Fruit fly (Drosophila melanogaster) whole organism, prepupa: ENCODE measurements around the gene CG33648.

Experiments
- Blimp-1 ChIP-seq: fragments of 200-800 bp; sonication (Bioruptor generic); optimal IDR thresholded peaks from 3 replicates; lab custom pipeline; 2017; ENCODE audit warnings: missing biosample characterization, missing genetic modification characterization, mild to moderate bottlenecking, moderate library complexity, missing genetic modification reagents
- CG10631 ChIP-seq: fragments of 200-800 bp; sonication (Bioruptor generic); optimal IDR thresholded peaks from 2 replicates; lab custom pipeline; 2016; ENCODE audit warnings: missing biosample characterization, missing genetic modification characterization
- CG10669 ChIP-seq: fragments of 200-800 bp; sonication (Bioruptor generic); optimal IDR thresholded peaks from 3 replicates; lab custom pipeline; 2018; ENCODE audit warnings: missing biosample characterization, mild to moderate bottlenecking, missing genetic modification characterization, moderate library complexity
- CG11294 ChIP-seq: fragments of 200-800 bp; sonication (Bioruptor generic); IDR thresholded peaks from 2 replicates; pipeline ENCODE4 v1.3.6; 2022; ENCODE audit warnings: missing biosample characterization, missing genetic modification characterization
- CG11762 ChIP-seq: fragments of 200-800 bp; sonication (Bioruptor generic); optimal IDR thresholded peaks from 3 replicates; lab custom pipeline; 2016; ENCODE audit warnings: missing biosample characterization, missing genetic modification characterization; ENCODE audit not compliant: insufficient read depth
- CG11902 ChIP-seq: fragments of 200-800 bp; sonication (Bioruptor generic); optimal IDR thresholded peaks from 3 replicates; lab custom pipeline; 2016; ENCODE audit warnings: missing biosample characterization, missing genetic modification characterization
- CG15336 ChIP-seq: fragments of 200-800 bp; sonication (Bioruptor generic); IDR thresholded peaks from 2 replicates; pipeline ENCODE4 v1.3.6; 2022; ENCODE audit warnings: missing biosample characterization, missing genetic modification characterization
- CG1621 ChIP-seq: fragments of 200-800 bp; sonication (Bioruptor generic); optimal IDR thresholded peaks from 3 replicates; lab custom pipeline; 2018; ENCODE audit warnings: missing biosample characterization, mild to moderate bottlenecking, missing genetic modification characterization
- CG16779 ChIP-seq: fragments of 200-800 bp; sonication (Bioruptor generic); optimal IDR thresholded peaks from 3 replicates; lab custom pipeline; 2017; ENCODE audit warnings: missing biosample characterization, mild to moderate bottlenecking, missing genetic modification characterization
- CG3032 ChIP-seq: fragments of 200-800 bp; optimal IDR thresholded peaks from 2 replicates; lab custom pipeline; 2019; ENCODE audit warnings: missing biosample characterization, mild to moderate bottlenecking, missing genetic modification characterization, moderate library complexity
- CG32006 ChIP-seq: fragments of 200-800 bp; sonication (Bioruptor generic); optimal IDR thresholded peaks from 3 replicates; lab custom pipeline; 2017; ENCODE audit warnings: missing biosample characterization, mild to moderate bottlenecking, missing genetic modification characterization
- CG6276 ChIP-seq: fragments of 200-800 bp; sonication (Bioruptor generic); optimal IDR thresholded peaks from 2 replicates; lab custom pipeline; 2017; ENCODE audit warnings: missing biosample characterization, mild to moderate bottlenecking, missing genetic modification characterization
- CG6792 ChIP-seq: fragments of 200-800 bp; sonication (Bioruptor generic); optimal IDR thresholded peaks from 3 replicates; lab custom pipeline; 2016; ENCODE audit warnings: missing biosample characterization, missing genetic modification characterization
- CG6808 ChIP-seq: fragments of 200-800 bp; sonication (Bioruptor generic); optimal IDR thresholded peaks from 3 replicates; lab custom pipeline; 2017; ENCODE audit warnings: missing biosample characterization, missing genetic modification characterization, mild to moderate bottlenecking, moderate library complexity, missing genetic modification reagents
- CG6854 ChIP-seq: fragments of 200-800 bp; sonication (Bioruptor generic); optimal IDR thresholded peaks from 2 replicates; lab custom pipeline; 2017; ENCODE audit warnings: missing biosample characterization, mild to moderate bottlenecking, missing genetic modification characterization
- CG7368 ChIP-seq: fragments of 200-800 bp; sonication (Bioruptor generic); optimal IDR thresholded peaks from 3 replicates; lab custom pipeline; 2016; ENCODE audit warnings: missing biosample characterization, missing genetic modification characterization
- CG8119 ChIP-seq: fragments of 200-800 bp; sonication (Bioruptor generic); IDR thresholded peaks from 3 replicates; pipeline ENCODE4 v1.3.6; 2022; ENCODE audit warnings: missing biosample characterization, missing genetic modification characterization
- CG8319 ChIP-seq: fragments of 200-800 bp; sonication (Bioruptor generic); optimal IDR thresholded peaks from 3 replicates; lab custom pipeline; 2016; ENCODE audit warnings: missing biosample characterization, missing genetic modification characterization
- CG9139 ChIP-seq: fragments of 200-800 bp; sonication (Bioruptor generic); optimal IDR thresholded peaks from 3 replicates; lab custom pipeline; 2017; ENCODE audit warnings: missing biosample characterization, mild to moderate bottlenecking, missing genetic modification characterization
- Eip75B ChIP-seq: fragments of 200-800 bp; sonication (Bioruptor generic); optimal IDR thresholded peaks from 3 replicates; lab custom pipeline; 2016; ENCODE audit warnings: missing biosample characterization, missing genetic modification characterization
- Eip78C ChIP-seq: fragments of 200-800 bp; sonication (Bioruptor generic); peaks from one replicate; lab custom pipeline; 2016; ENCODE audit warnings: missing biosample characterization, missing genetic modification characterization
- Eip93F ChIP-seq: fragments of 200-800 bp; sonication (Bioruptor generic); optimal IDR thresholded peaks from 2 replicates; lab custom pipeline; 2016; ENCODE audit warnings: missing biosample characterization, mild to moderate bottlenecking, missing genetic modification characterization
- Ets21C ChIP-seq: fragments of 200-800 bp; sonication (Bioruptor generic); optimal IDR thresholded peaks from 3 replicates; lab custom pipeline; 2016; ENCODE audit warnings: missing biosample characterization, missing genetic modification characterization
- Ets96B ChIP-seq: fragments of 200-800 bp; optimal IDR thresholded peaks from 2 replicates; lab custom pipeline; 2019; ENCODE audit warnings: missing biosample characterization, mild to moderate bottlenecking, missing genetic modification characterization, moderate library complexity
- Gug ChIP-seq: fragments of 200-800 bp; sonication (Bioruptor generic); IDR thresholded peaks from 2 replicates; pipeline ENCODE4 v1.3.6; 2022; ENCODE audit warnings: missing biosample characterization, missing genetic modification characterization
- Hr38 ChIP-seq: sonication (Bioruptor generic); optimal IDR thresholded peaks from 2 replicates; lab custom pipeline; 2016; ENCODE audit warnings: missing biosample characterization, missing genetic modification characterization
- Lpt ChIP-seq: fragments of 200-800 bp; sonication (Bioruptor generic); optimal IDR thresholded peaks from 3 replicates; lab custom pipeline; 2016; ENCODE audit warnings: missing biosample characterization, missing genetic modification characterization
- Met ChIP-seq: fragments of 200-800 bp; sonication (Bioruptor generic); optimal IDR thresholded peaks from 3 replicates; lab custom pipeline; 2016; ENCODE audit warnings: missing biosample characterization, missing genetic modification characterization
- OdsH ChIP-seq: fragments of 200-800 bp; sonication (Bioruptor generic); optimal IDR thresholded peaks from 3 replicates; lab custom pipeline; 2016; ENCODE audit warnings: missing biosample characterization, missing genetic modification characterization
- Smox ChIP-seq: fragments of 200-800 bp; sonication (Bioruptor generic); optimal IDR thresholded peaks from 3 replicates; lab custom pipeline; 2016; ENCODE audit warnings: missing biosample characterization, missing genetic modification characterization
- Sox14 ChIP-seq: fragments of 200-800 bp; sonication (Bioruptor generic); optimal IDR thresholded peaks from 3 replicates; lab custom pipeline; 2016; ENCODE audit warnings: missing biosample characterization, missing genetic modification characterization
- Sox15 ChIP-seq: fragments of 200-800 bp; sonication (Bioruptor generic); optimal IDR thresholded peaks from 3 replicates; lab custom pipeline; 2016; ENCODE audit warnings: missing biosample characterization, missing genetic modification characterization
- achi ChIP-seq: fragments of 200-800 bp; sonication (Bioruptor generic); optimal IDR thresholded peaks from 3 replicates; lab custom pipeline; 2016; ENCODE audit warnings: missing biosample characterization, missing genetic modification characterization
- acj6 ChIP-seq: fragments of 200-800 bp; sonication (Bioruptor generic); optimal IDR thresholded peaks from 3 replicates; lab custom pipeline; 2016; ENCODE audit warnings: missing biosample characterization, missing genetic modification characterization
- cyc ChIP-seq: fragments of 200-800 bp; sonication (Bioruptor generic); optimal IDR thresholded peaks from 3 replicates; lab custom pipeline; 2016; ENCODE audit warnings: missing biosample characterization, missing genetic modification characterization
- dac ChIP-seq: fragments of 200-800 bp; sonication (Bioruptor generic); optimal IDR thresholded peaks from 2 replicates; lab custom pipeline; 2017; ENCODE audit warnings: missing biosample characterization, mild to moderate bottlenecking, missing genetic modification characterization
- dsx ChIP-seq: fragments of 200-800 bp; optimal IDR thresholded peaks from 3 replicates; lab custom pipeline; 2019; ENCODE audit warnings: missing biosample characterization, mild to moderate bottlenecking, missing genetic modification characterization, moderate library complexity; ENCODE audit not compliant: poor library complexity, severe bottlenecking
- eg ChIP-seq: fragments of 200-800 bp; sonication (Bioruptor generic); IDR thresholded peaks from 3 replicates; pipeline ENCODE4 v1.3.6; 2022; ENCODE audit warnings: missing biosample characterization, missing genetic modification characterization
- esn ChIP-seq: fragments of 200-800 bp; sonication (Bioruptor generic); optimal IDR thresholded peaks from 2 replicates; lab custom pipeline; 2016; ENCODE audit warnings: missing biosample characterization, mild to moderate bottlenecking, missing genetic modification characterization, moderate library complexity
- fd59A ChIP-seq: fragments of 200-800 bp; sonication (Bioruptor generic); optimal IDR thresholded peaks from 2 replicates; lab custom pipeline; 2017; ENCODE audit warnings: missing biosample characterization, mild to moderate bottlenecking, missing genetic modification characterization, missing genetic modification reagents
- fd85E ChIP-seq: fragments of 200-800 bp; sonication (Bioruptor generic); optimal IDR thresholded peaks from 3 replicates; lab custom pipeline; 2016; ENCODE audit warnings: missing biosample characterization, missing genetic modification characterization
- lz ChIP-seq: fragments of 200-800 bp; sonication (Bioruptor generic); optimal IDR thresholded peaks from 3 replicates; lab custom pipeline; 2016; ENCODE audit warnings: missing biosample characterization, missing genetic modification characterization
- net ChIP-seq: fragments of 200-800 bp; sonication (Bioruptor generic); optimal IDR thresholded peaks from 3 replicates; lab custom pipeline; 2016; ENCODE audit warnings: missing biosample characterization, missing genetic modification characterization
- pdm3 ChIP-seq: fragments of 200-800 bp; sonication (Bioruptor generic); optimal IDR thresholded peaks from 3 replicates; lab custom pipeline; 2016; ENCODE audit warnings: missing biosample characterization, missing genetic modification characterization
- salr ChIP-seq, 2 experiments: fragments of 200-800 bp; sonication (Bioruptor generic); optimal IDR thresholded peaks; 3 replicates each; lab custom pipeline; 2016 to 2018; ENCODE audit warnings: missing biosample characterization in 2 of 2, missing genetic modification characterization in 2 of 2, mild to moderate bottlenecking in 1 of 2
- spab ChIP-seq: fragments of 200-800 bp; sonication (Bioruptor generic); optimal IDR thresholded peaks from 2 replicates; lab custom pipeline; 2017; ENCODE audit warnings: missing biosample characterization, mild to moderate bottlenecking, missing genetic modification characterization, missing genetic modification reagents
- ss ChIP-seq, 2 experiments: fragments of 200-800 bp; sonication (Bioruptor generic); optimal IDR thresholded peaks; 2 replicates in 1 of 2; 3 replicates in 1 of 2; lab custom pipeline; 2017 to 2018; ENCODE audit warnings: mild to moderate bottlenecking in 2 of 2, missing biosample characterization in 2 of 2, missing genetic modification characterization in 2 of 2, moderate library complexity in 1 of 2
- svp ChIP-seq: fragments of 200-800 bp; sonication (Bioruptor generic); peaks from one replicate; lab custom pipeline; 2016; ENCODE audit warnings: missing biosample characterization, missing genetic modification characterization
- vri ChIP-seq: fragments of 200-800 bp; sonication (Bioruptor generic); optimal IDR thresholded peaks from 3 replicates; lab custom pipeline; 2016; ENCODE audit warnings: missing biosample characterization, mild to moderate bottlenecking, missing genetic modification characterization

CG33648 gene

DNA sequence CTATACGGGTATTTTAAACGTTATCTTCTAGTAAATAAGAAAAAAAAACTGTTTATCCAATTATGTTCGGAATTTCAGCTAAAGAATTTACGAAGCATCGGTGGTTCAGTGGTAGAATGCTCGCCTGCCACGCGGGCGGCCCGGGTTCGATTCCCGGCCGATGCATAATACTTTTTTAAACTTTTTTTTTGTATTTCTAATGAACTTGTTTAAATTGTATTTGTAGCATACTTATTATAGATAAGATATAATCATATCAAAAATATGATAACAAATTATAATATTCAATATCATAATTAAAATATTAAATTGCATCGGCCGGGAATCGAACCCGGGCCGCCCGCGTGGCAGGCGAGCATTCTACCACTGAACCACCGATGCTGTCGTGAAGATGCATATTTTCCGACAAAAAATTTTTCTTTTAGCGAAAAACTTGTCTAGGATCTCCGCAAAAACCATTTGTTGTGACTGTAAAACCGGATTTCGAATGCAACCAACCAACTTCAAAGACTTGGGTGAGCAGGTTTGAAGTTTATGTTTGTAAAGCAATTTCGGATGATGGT lies 6.0 kb upstream of the CG33648 start:
- TF ChIP-seq acj6 (no peak), Eip78C (GFP tag; lab: Kevin White, UChicago) (no peak), lz (no peak), achi (GFP tag; lab: Kevin White, UChicago) (no peak), CG8319 (GFP tag; lab: Kevin White, UChicago) (no peak)

DNA sequence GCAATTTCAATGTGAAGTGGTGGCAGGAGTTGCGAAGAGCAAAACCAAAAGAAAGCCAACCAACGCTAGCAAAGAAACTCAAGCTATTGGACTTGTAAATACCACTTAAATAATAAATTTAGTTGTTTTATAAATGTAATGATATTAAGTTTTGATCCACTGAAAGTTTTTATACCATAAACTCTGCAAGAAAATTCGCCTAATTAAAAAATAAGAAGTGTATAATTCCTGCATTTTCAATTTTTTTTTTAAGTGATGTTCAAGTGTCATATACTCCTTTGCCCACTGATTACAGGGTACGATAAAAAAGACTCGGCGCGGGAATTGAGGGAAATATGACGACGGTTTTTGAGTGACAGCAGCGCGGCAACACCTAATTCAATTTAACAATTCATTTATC lies 4.9 kb upstream of the CG33648 start:
- TF ChIP-seq Blimp-1 (GFP tag; lab: Kevin White, UChicago), result no peak
- peak; percentile 19 for TF ChIP-seq CG3032 (tag; lab: Kevin White, UChicago)
- TF ChIP-seq CG10669, result peak; percentile 7
- peak; percentile 65 for TF ChIP-seq achi (GFP tag; lab: Kevin White, UChicago)
- TF ChIP-seq Met (GFP tag; lab: Kevin White, UChicago), result peak; percentile 78
- peak; percentile 50 for TF ChIP-seq cyc (GFP tag; lab: Kevin White, UChicago)
- peak; percentile 61 for TF ChIP-seq Ets96B (tag; lab: Kevin White, UChicago)
- TF ChIP-seq Ets21C (GFP tag; lab: Kevin White, UChicago), result peak; percentile 58
- TF ChIP-seq CG8319 (GFP tag; lab: Kevin White, UChicago), result peak; percentile 29
- TF ChIP-seq Smox, result peak; percentile 82
- no peak for TF ChIP-seq Gug (GFP tag; lab: Robert Waterston, UW)
- no peak for TF ChIP-seq CG11902 (GFP tag; lab: Kevin White, UChicago)
- TF ChIP-seq Eip93F (GFP tag; lab: Kevin White, UChicago), result peak; percentile 24
- peak in 1 of 2 experiments; percentile 30 for TF ChIP-seq salr (GFP tag; optimal IDR thresholded peaks at IDR 0.05; lab: Kevin White, UChicago)
- TF ChIP-seq dac (GFP tag; lab: Kevin White, UChicago), result no peak
- TF ChIP-seq CG9139 (GFP tag; lab: Kevin White, UChicago), result no peak
- TF ChIP-seq vri (GFP tag; lab: Kevin White, UChicago), result peak; percentile 62
- no peak for TF ChIP-seq CG6808
- TF ChIP-seq pdm3 (GFP tag; lab: Kevin White, UChicago), result peak; percentile 76
- TF ChIP-seq spab (GFP tag; lab: Kevin White, UChicago), result peak; percentile 37
- no peak for TF ChIP-seq CG1621 (tag; lab: Kevin White, UChicago)
- TF ChIP-seq CG15336 (GFP tag; lab: Robert Waterston, UW), result peak; percentile 53; the same call in 1 of the 2 replicates
- TF ChIP-seq CG8119 (GFP tag; lab: Robert Waterston, UW), result peak; percentile 75
- TF ChIP-seq CG6276, result no peak
- TF ChIP-seq Lpt, result no peak
- peak; percentile 67 for TF ChIP-seq OdsH
- TF ChIP-seq CG6792 (GFP tag; lab: Kevin White, UChicago), result peak; percentile 74
- TF ChIP-seq CG10631 (GFP tag; lab: Kevin White, UChicago), result peak; percentile 41
- TF ChIP-seq CG6854, result no peak
- TF ChIP-seq Sox15 (GFP tag; lab: Kevin White, UChicago), result peak; percentile 19
- TF ChIP-seq net (GFP tag; lab: Kevin White, UChicago), result peak; percentile 66
- TF ChIP-seq Sox14 (GFP tag; lab: Kevin White, UChicago), result peak; percentile 72
- peak; percentile 92 for TF ChIP-seq Eip78C (GFP tag; lab: Kevin White, UChicago)
- TF ChIP-seq CG11762 (GFP tag; lab: Kevin White, UChicago), result no peak
- no peak for TF ChIP-seq ss (GFP tag; optimal IDR thresholded peaks at IDR 0.05; lab: Kevin White, UChicago)
- peak; percentile 57 for TF ChIP-seq CG32006 (GFP tag; lab: Kevin White, UChicago)
- TF ChIP-seq CG11294 (GFP tag; lab: Robert Waterston, UW), result no peak
- TF ChIP-seq lz, result peak; percentile 68
- TF ChIP-seq CG16779, result no peak
- no peak for TF ChIP-seq dsx (GFP tag; lab: Kevin White, UChicago)
- TF ChIP-seq esn, result peak; percentile 87
- peak; percentile 73 for TF ChIP-seq acj6
- TF ChIP-seq fd85E (GFP tag; lab: Kevin White, UChicago), result no peak
- peak; percentile 57 for TF ChIP-seq Eip75B (GFP tag; lab: Kevin White, UChicago)
- TF ChIP-seq Hr38 (GFP tag; lab: Kevin White, UChicago), result no peak
- TF ChIP-seq svp (GFP tag; lab: Kevin White, UChicago), result peak; percentile 87
- TF ChIP-seq eg, result peak; percentile 28; the same call in 1 of the 3 replicates
- TF ChIP-seq fd59A, result peak; percentile 63
- no peak for TF ChIP-seq CG7368 (GFP tag; lab: Kevin White, UChicago)
